Fruit fly (Drosophila melanogaster): Measurements from ENCODE around the gene CG10725.

- TF ChIP-seq Snoo (tag; optimal IDR thresholded peaks at IDR 0.05) (no peak), CG13204 (GFP tag; optimal IDR thresholded peaks at IDR 0.05) (no peak), CG8301 (tag; optimal IDR thresholded peaks at IDR 0.05) (no peak), Ets98B (GFP tag; IDR thresholded peaks at IDR 0.05) (peak; percentile 9; the same call in 1 of the 2 replicates), CG14655 (GFP tag; optimal IDR thresholded peaks at IDR 0.05) (no peak), Pif1B (GFP tag; optimal IDR thresholded peaks at IDR 0.05) (no peak), EcR (GFP tag; optimal IDR thresholded peaks at IDR 0.05) (no peak), CG9948 (tag; optimal IDR thresholded peaks at IDR 0.05) (no peak), CG15710 (tag; optimal IDR thresholded peaks at IDR 0.05) (no peak), CG17806 (tag; optimal IDR thresholded peaks at IDR 0.05) (no peak), gl (tag; optimal IDR thresholded peaks at IDR 0.05) (no peak), CG12605 (GFP tag; IDR thresholded peaks at IDR 0.05) (no peak), CG34367 (tag; optimal IDR thresholded peaks at IDR 0.05) (no peak), CG8159 (tag; optimal IDR thresholded peaks at IDR 0.05) (no peak)
Observed at dm6 chr3L:13477453-13478184, 39.9 kb downstream of the CG10725 start, which contains the start of gene stv.
